Fruit fly (Drosophila melanogaster) whole organism, adult: Measurements from ENCODE around the gene GstD6.

ENCODE experiments used
- CG11617 ChIP-seq: fragments of 200-800 bp; sonication (Bioruptor generic); optimal IDR thresholded peaks from 2 replicates; lab custom pipeline; 2017; ENCODE audit warnings: mild to moderate bottlenecking, missing biosample characterization, missing genetic modification reagents, missing genetic modification characterization
- CG12768 ChIP-seq: fragments of 200-800 bp; sonication (Bioruptor generic); optimal IDR thresholded peaks from 2 replicates; lab custom pipeline; 2017; ENCODE audit warnings: missing biosample characterization, missing genetic modification characterization, mild to moderate bottlenecking, moderate library complexity, missing genetic modification reagents
- CG14711 ChIP-seq: fragments of 200-800 bp; sonication (Bioruptor generic); optimal IDR thresholded peaks from 2 replicates; lab custom pipeline; 2018; ENCODE audit warnings: missing biosample characterization, mild to moderate bottlenecking, missing genetic modification characterization, moderate library complexity
- CG1620 ChIP-seq: fragments of 200-800 bp; sonication (Bioruptor generic); optimal IDR thresholded peaks from 2 replicates; lab custom pipeline; 2016; ENCODE audit warnings: missing biosample characterization, missing genetic modification characterization
- CG33017 ChIP-seq: fragments of 200-800 bp; sonication (Bioruptor generic); optimal IDR thresholded peaks from 2 replicates; lab custom pipeline; 2018; ENCODE audit warnings: missing biosample characterization, mild to moderate bottlenecking, missing genetic modification characterization, moderate library complexity
- CG5204 ChIP-seq: fragments of 200-800 bp; sonication (Bioruptor generic); optimal IDR thresholded peaks from 2 replicates; lab custom pipeline; 2016; ENCODE audit warnings: missing biosample characterization, missing genetic modification characterization
- CG7045 ChIP-seq: fragments of 200-800 bp; sonication (Bioruptor generic); optimal IDR thresholded peaks from 2 replicates; lab custom pipeline; 2017; ENCODE audit warnings: missing biosample characterization, mild to moderate bottlenecking, missing genetic modification characterization
- CG7101 ChIP-seq: fragments of 200-800 bp; sonication (Bioruptor generic); optimal IDR thresholded peaks from 2 replicates; lab custom pipeline; 2018; ENCODE audit warnings: missing biosample characterization, mild to moderate bottlenecking, missing genetic modification characterization, moderate library complexity
- Clk ChIP-seq: fragments of 200-800 bp; sonication (Bioruptor generic); optimal IDR thresholded peaks from 2 replicates; lab custom pipeline; 2017; ENCODE audit warnings: missing biosample characterization, missing genetic modification characterization
- Crg-1 ChIP-seq: fragments of 200-800 bp; sonication (Bioruptor generic); optimal IDR thresholded peaks from 2 replicates; lab custom pipeline; 2016; ENCODE audit warnings: missing biosample characterization, missing genetic modification characterization
- Hr96 ChIP-seq: fragments of 200-800 bp; sonication (Bioruptor generic); optimal IDR thresholded peaks from 2 replicates; lab custom pipeline; 2016; ENCODE audit warnings: missing biosample characterization, missing genetic modification characterization
- Mnt ChIP-seq: fragments of 200-800 bp; sonication (Bioruptor generic); optimal IDR thresholded peaks from 2 replicates; lab custom pipeline; 2016; ENCODE audit warnings: missing biosample characterization, mild to moderate bottlenecking, missing genetic modification characterization
- bab1 ChIP-seq: fragments of 200-800 bp; sonication (Bioruptor generic); optimal IDR thresholded peaks from 3 replicates; lab custom pipeline; 2019; ENCODE audit warnings: missing biosample characterization, mild to moderate bottlenecking, missing genetic modification characterization, moderate library complexity
- cic ChIP-seq: fragments of 200-800 bp; sonication (Bioruptor generic); optimal IDR thresholded peaks from 2 replicates; lab custom pipeline; 2017; ENCODE audit warnings: missing biosample characterization, mild to moderate bottlenecking, missing genetic modification characterization, moderate library complexity
- cnc ChIP-seq, 2 experiments: fragments of >200 bp; optimal IDR thresholded peaks; 2 replicates each; lab custom pipeline; 2017
- kay ChIP-seq: fragments of 200-800 bp; sonication (Bioruptor generic); peaks from one replicate; lab custom pipeline; 2016; ENCODE audit warnings: missing biosample characterization, missing genetic modification characterization, borderline replicate concordance
- ovo ChIP-seq: fragments of 200-800 bp; sonication (Bioruptor generic); optimal IDR thresholded peaks from 2 replicates; lab custom pipeline; 2016; ENCODE audit warnings: missing biosample characterization, missing genetic modification characterization
- pad ChIP-seq: fragments of 200-800 bp; sonication (Bioruptor generic); optimal IDR thresholded peaks from 3 replicates; lab custom pipeline; 2017; ENCODE audit warnings: missing biosample characterization, missing genetic modification characterization, mild to moderate bottlenecking, moderate library complexity, missing genetic modification reagents
- tj ChIP-seq: fragments of 200-800 bp; sonication (Bioruptor generic); optimal IDR thresholded peaks from 3 replicates; lab custom pipeline; 2017; ENCODE audit warnings: missing biosample characterization, mild to moderate bottlenecking, missing genetic modification characterization, moderate library complexity
- toe ChIP-seq: fragments of 200-800 bp; sonication (Bioruptor generic); optimal IDR thresholded peaks from 2 replicates; lab custom pipeline; 2016; ENCODE audit warnings: missing biosample characterization, missing genetic modification characterization

Gene GstD6

DNA sequence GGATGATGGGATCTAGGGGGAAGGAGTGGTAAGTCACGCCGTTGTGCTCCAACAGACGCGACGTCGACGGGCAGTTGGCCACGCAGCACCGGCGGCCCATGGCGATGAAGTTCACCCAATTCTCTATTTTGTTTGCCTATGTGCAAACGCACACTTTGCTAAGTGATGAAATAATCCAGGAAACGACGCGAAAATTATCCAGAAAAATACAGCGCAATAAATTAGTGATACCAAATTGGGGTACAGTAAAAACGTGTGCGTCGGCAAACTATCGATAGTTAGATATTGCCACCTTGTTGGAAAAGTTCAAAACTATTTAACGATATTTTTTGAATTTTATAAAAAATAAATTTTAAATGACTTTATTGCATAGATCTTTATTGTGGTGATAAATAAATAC lies 20.9 kb upstream of the GstD6 start, which contains the start of gene MBD-R2:
TSS of gene MBD-R2 (minus strand) at position 222 of the 400 bp plus-strand sequence.
- TF ChIP-seq CG7101 (tag; lab: Kevin White, UChicago) (no peak), Mnt (GFP tag; lab: Kevin White, UChicago) (peak; percentile 31), bab1 (GFP tag; lab: Kevin White, UChicago) (peak; percentile 19)

DNA sequence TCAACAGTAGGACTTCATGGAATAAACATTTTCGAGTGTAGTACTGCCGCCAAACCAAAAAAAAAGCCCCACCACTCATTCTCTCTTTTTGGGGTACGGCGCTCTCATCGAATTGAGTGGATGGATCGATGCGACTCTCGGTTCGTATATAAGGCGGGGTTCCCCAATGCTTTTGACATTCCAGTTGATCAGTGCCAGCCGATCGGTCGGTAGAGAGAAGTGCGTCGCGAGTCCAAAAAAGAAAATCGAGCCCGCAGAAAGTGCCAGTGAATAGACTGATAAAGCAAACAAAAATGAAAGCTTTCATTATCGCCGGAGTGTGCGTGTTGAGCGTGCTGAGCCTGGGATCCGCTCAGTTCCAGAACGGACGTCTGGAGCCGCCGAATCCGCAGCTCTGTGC lies 17.1 kb upstream of the GstD6 start, which contains the start of gene CG4115:
TSS of gene CG4115 (plus strand) at position 172 of the 400 bp plus-strand sequence.
- no peak for TF ChIP-seq CG33017 (tag; lab: Kevin White, UChicago)
- no peak for TF ChIP-seq CG11617

DNA sequence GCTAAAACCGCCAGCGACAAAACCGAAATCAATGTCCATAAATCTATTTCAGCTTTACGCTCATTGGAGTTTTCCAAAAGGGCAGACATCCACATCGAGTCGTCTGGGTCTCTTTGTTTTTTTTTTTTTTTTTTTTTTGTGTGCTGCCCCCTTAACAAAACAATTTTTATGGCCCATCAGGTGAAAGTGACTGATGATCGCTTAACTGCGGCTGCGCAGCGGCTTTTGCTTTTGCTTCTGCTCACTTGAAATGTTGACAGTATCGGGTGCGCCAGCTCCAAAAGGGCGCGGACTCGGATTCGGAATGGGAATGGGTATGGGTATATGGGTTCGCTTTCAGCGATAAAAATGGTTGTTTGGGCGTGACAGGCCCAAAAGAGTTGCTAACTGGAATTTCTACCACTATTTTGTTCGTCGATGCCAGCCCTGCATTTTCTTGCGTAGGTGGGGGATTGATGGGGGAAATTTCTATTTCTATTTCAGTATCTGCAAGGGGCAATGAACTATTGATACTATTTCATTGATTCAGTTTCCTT lies 14.9 kb upstream of the GstD6 start:
- TF ChIP-seq pad (GFP tag; lab: Kevin White, UChicago) (no peak), Clk (GFP tag; lab: Kevin White, UChicago) (no peak), Crg-1 (GFP tag; lab: Kevin White, UChicago) (no peak), bab1 (GFP tag; lab: Kevin White, UChicago) (no peak), CG1620 (GFP tag; lab: Kevin White, UChicago) (no peak), cnc (optimal IDR thresholded peaks at IDR 0.05; lab: Kevin White, UChicago) (no peak), CG7101 (tag; lab: Kevin White, UChicago) (no peak), CG12768 (GFP tag; lab: Kevin White, UChicago) (no peak), Hr96 (no peak), CG33017 (tag; lab: Kevin White, UChicago) (no peak), ovo (no peak), CG5204 (GFP tag; lab: Kevin White, UChicago) (no peak), Mnt (GFP tag; lab: Kevin White, UChicago) (no peak), CG7045 (GFP tag; lab: Kevin White, UChicago) (no peak), CG14711 (no peak), toe (no peak), CG11617 (no peak), cic (GFP tag; lab: Kevin White, UChicago) (no peak), tj (no peak)

DNA sequence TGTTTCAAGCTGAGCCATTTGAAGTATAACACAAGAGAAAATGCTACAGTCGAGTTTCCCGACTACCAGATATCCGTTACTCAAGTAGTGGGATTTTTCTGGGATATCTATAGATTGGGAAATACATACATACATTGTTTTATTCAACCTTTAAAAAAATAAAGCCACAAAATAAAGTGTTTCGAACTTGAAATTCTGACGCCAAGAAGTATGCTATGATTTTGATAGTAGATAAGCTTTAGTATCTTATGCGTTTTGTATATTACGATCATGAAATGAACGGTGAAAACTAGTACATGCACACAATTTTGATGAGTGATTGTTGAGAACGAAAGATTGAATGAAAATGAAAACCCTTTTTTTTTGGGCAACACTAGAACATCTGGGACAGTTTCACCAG lies 13.4 kb upstream of the GstD6 start:
- no peak for TF ChIP-seq pad (GFP tag; lab: Kevin White, UChicago)
- no peak for TF ChIP-seq CG11617
- TF ChIP-seq bab1 (GFP tag; lab: Kevin White, UChicago) = peak; percentile 16
- TF ChIP-seq Crg-1 (GFP tag; lab: Kevin White, UChicago) = no peak
- TF ChIP-seq cnc (optimal IDR thresholded peaks at IDR 0.05; lab: Kevin White, UChicago) = no peak
- TF ChIP-seq Clk (GFP tag; lab: Kevin White, UChicago) = no peak

DNA sequence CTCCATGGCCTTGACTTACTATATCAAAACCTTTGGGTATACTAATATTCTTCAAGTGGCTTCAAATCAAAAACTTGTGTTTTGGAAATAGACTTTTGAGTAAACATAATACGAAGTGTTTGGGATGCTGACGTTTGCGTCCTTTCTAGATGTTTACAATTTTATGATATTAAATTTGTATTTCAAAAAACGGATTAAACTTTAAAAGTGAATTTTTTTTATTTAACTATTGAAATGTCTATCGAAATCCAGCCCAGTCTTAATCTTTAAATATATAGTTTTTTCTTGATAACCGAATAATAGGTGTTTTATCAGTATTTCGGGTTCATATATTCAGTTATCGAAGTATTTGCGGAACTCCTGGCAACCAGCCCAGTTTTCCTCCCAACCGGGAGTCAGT lies 12.3 kb upstream of the GstD6 start, which contains the start of gene Tim17a1:
TSS of gene Tim17a1 (minus strand) at position 101 of the 400 bp plus-strand sequence.
- TF ChIP-seq kay (GFP tag; lab: Kevin White, UChicago) (no peak), Mnt (GFP tag; lab: Kevin White, UChicago) (no peak), toe (no peak), Hr96 (no peak), CG12768 (GFP tag; lab: Kevin White, UChicago) (no peak), CG7045 (GFP tag; lab: Kevin White, UChicago) (no peak), pad (GFP tag; lab: Kevin White, UChicago) (no peak), bab1 (GFP tag; lab: Kevin White, UChicago) (no peak), CG1620 (GFP tag; lab: Kevin White, UChicago) (no peak), CG5204 (GFP tag; lab: Kevin White, UChicago) (no peak), Clk (GFP tag; lab: Kevin White, UChicago) (no peak), cic (GFP tag; lab: Kevin White, UChicago) (no peak), cnc (optimal IDR thresholded peaks at IDR 0.05; lab: Kevin White, UChicago) (no peak)

DNA sequence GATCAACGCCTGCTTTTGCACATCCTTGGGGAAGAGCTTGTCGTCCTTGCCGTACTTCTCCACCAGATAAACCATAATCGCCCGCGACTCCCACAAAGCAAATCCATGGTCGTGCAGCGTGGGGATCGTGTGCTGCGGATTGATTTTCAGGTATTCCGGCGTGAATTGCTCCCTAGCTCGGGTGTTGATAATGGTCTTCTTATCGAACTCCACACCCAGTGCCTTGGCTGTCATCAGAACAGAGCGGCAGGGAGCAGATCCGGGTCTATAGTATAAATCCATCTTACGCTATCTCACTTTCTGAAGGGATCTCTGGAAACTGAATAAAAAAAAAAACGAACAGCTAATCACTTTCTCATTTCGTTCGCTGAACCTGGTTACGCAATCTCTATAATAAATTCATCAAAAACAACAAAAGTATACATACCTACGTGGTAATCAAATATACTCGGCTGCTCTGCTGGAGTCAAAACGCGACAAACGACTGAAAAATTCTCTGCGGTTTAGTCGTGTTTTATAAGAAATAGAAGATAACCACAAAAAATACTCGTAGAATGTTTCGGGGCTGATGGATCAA lies 11.6 kb upstream of the GstD6 start, which contains the start of gene GstD10:
TSS of gene GstD10 (minus strand) at position 472 of the 577 bp plus-strand sequence.
- TF ChIP-seq CG7045 (GFP tag; lab: Kevin White, UChicago) (no peak), CG33017 (tag; lab: Kevin White, UChicago) (no peak), CG7101 (tag; lab: Kevin White, UChicago) (no peak), toe (no peak), bab1 (GFP tag; lab: Kevin White, UChicago) (no peak), tj (no peak), pad (GFP tag; lab: Kevin White, UChicago) (no peak), Clk (GFP tag; lab: Kevin White, UChicago) (no peak), cnc (optimal IDR thresholded peaks at IDR 0.05; lab: Kevin White, UChicago) (no peak), ovo (no peak), Mnt (GFP tag; lab: Kevin White, UChicago) (no peak), CG11617 (no peak), cic (GFP tag; lab: Kevin White, UChicago) (no peak), CG5204 (GFP tag; lab: Kevin White, UChicago) (no peak), Hr96 (no peak), CG1620 (GFP tag; lab: Kevin White, UChicago) (no peak), CG14711 (no peak), kay (GFP tag; lab: Kevin White, UChicago) (no peak), Crg-1 (GFP tag; lab: Kevin White, UChicago) (no peak), CG12768 (GFP tag; lab: Kevin White, UChicago) (no peak)
